Worm (Caenorhabditis elegans) whole organism, L4/young adult: Measurements from ENCODE around the gene tni-4.

Source experiments
- W03F9.2 ChIP-seq: fragments of 150-350 bp; optimal IDR thresholded peaks from 2 replicates; lab custom pipeline; 2014; ENCODE audit warnings: missing biosample characterization, missing genetic modification characterization
- dao-5 ChIP-seq: sonication (generic microtip); optimal IDR thresholded peaks from 2 replicates; lab custom pipeline; 2016; ENCODE audit warnings: missing genotype, missing genetic modification characterization, moderate library complexity, missing compliant biosample characterization
- him-1 ChIP-seq: sonication (generic microtip); optimal IDR thresholded peaks from 2 replicates; lab custom pipeline; 2016; ENCODE audit warnings: missing genotype, missing genetic modification reagents, missing genetic modification characterization, missing compliant biosample characterization

ce11 chrIV:5210606-5211005, 6.2 kb downstream of the tni-4 start:
- no peak for TF ChIP-seq him-1 (tag; lab: Kevin White, UChicago)
- TF ChIP-seq dao-5 = no peak
- no peak for TF ChIP-seq W03F9.2 (tag; lab: Kevin White, UChicago)
